Worm (Caenorhabditis elegans) whole organism, L4 larva: Measurements from ENCODE around the gene set-20.
A peak's percentile ranks its signal among the peaks of the same experiment; 100 is the strongest.

Experiments
- F10B5.3 ChIP-seq: sonication (generic microtip); optimal IDR thresholded peaks from 2 replicates; lab custom pipeline; 2016; ENCODE audit warnings: mild to moderate bottlenecking, missing genetic modification characterization, missing compliant biosample characterization
- F37D6.2 ChIP-seq: sonication (generic microtip); optimal IDR thresholded peaks from 2 replicates; lab custom pipeline; 2016; ENCODE audit warnings: mild to moderate bottlenecking, missing genetic modification characterization, missing compliant biosample characterization
- F49E8.2 ChIP-seq: sonication (generic microtip); optimal IDR thresholded peaks from 2 replicates; lab custom pipeline; 2016; ENCODE audit warnings: missing compliant biosample characterization, mild to moderate bottlenecking, missing genetic modification characterization, borderline replicate concordance
- R02D3.7 ChIP-seq: fragments of 150-350 bp; sonication (generic microtip); optimal IDR thresholded peaks from 3 replicates; lab custom pipeline; 2014; ENCODE audit warnings: missing biosample characterization, missing genetic modification characterization
- Y105C5A.15 ChIP-seq: fragments of 200-800 bp; sonication (Bioruptor generic); IDR thresholded peaks from 2 replicates; pipeline ENCODE4 v1.3.6; 2022; ENCODE audit warnings: missing genetic modification characterization, missing compliant biosample characterization
- Y48G9A.11 ChIP-seq: fragments of 200-800 bp; sonication (Bioruptor generic); IDR thresholded peaks from 2 replicates; pipeline ENCODE4 v1.3.6; 2022; ENCODE audit warnings: missing genetic modification reagents, missing genetic modification characterization, missing compliant biosample characterization
- aha-1 ChIP-seq: fragments of 150-350 bp; peaks from one replicate; lab custom pipeline; 2014; ENCODE audit warnings: missing biosample characterization, missing genetic modification characterization
- aly-2 ChIP-seq: sonication (generic microtip); optimal IDR thresholded peaks from 2 replicates; lab custom pipeline; 2018; ENCODE audit warnings: missing biosample characterization, missing genetic modification characterization
- attf-4 ChIP-seq: sonication (generic microtip); optimal IDR thresholded peaks from 3 replicates; lab custom pipeline; 2017; ENCODE audit warnings: missing biosample characterization, missing genetic modification characterization
- ceh-20 ChIP-seq: fragments of 200-800 bp; sonication (Bioruptor generic); IDR thresholded peaks from 2 replicates; pipeline ENCODE4 v1.3.6; 2022; ENCODE audit warnings: missing genetic modification reagents, missing genetic modification characterization, missing compliant biosample characterization
- ceh-28 ChIP-seq: fragments of 150-350 bp; optimal IDR thresholded peaks from 2 replicates; lab custom pipeline; 2014; ENCODE audit warnings: missing biosample characterization, missing genetic modification reagents, missing genetic modification characterization
- ceh-44 ChIP-seq: fragments of 200-800 bp; sonication (Bioruptor generic); IDR thresholded peaks from 2 replicates; pipeline ENCODE4 v1.3.6; 2022; ENCODE audit warnings: missing genetic modification reagents, missing genetic modification characterization, missing compliant biosample characterization
- ceh-62 ChIP-seq: sonication (generic microtip); optimal IDR thresholded peaks from 2 replicates; lab custom pipeline; 2017; ENCODE audit warnings: missing biosample characterization, missing genetic modification characterization
- ceh-82 ChIP-seq: sonication (generic microtip); optimal IDR thresholded peaks from 2 replicates; lab custom pipeline; 2017; ENCODE audit warnings: missing biosample characterization, missing genetic modification characterization
- cey-2 ChIP-seq: sonication (generic microtip); optimal IDR thresholded peaks from 3 replicates; lab custom pipeline; 2017; ENCODE audit warnings: missing genetic modification characterization, mild to moderate bottlenecking, missing compliant biosample characterization, antibody characterized with exemption, borderline replicate concordance; ENCODE audit not compliant: insufficient read depth
- ctbp-1 ChIP-seq: fragments of 200-800 bp; sonication (Bioruptor generic); IDR thresholded peaks from 2 replicates; pipeline ENCODE4 v1.3.6; 2022; ENCODE audit warnings: missing genetic modification reagents, missing genetic modification characterization, missing compliant biosample characterization
- daf-12 ChIP-seq: fragments of 150-350 bp; optimal IDR thresholded peaks from 2 replicates; lab custom pipeline; 2014; ENCODE audit warnings: missing biosample characterization, missing genetic modification reagents, missing genetic modification characterization
- daf-16 ChIP-seq, 3 experiments: sonication (generic microtip); optimal IDR thresholded peaks; 2 replicates each; lab custom pipeline; 2016 to 2017; ENCODE audit warnings: missing genetic modification characterization in 3 of 3, missing genetic modification reagents in 3 of 3, mild to moderate bottlenecking in 2 of 3, missing compliant biosample characterization in 2 of 3, missing biosample characterization in 1 of 3, moderate library complexity in 1 of 3
- duxl-1 ChIP-seq: sonication (generic microtip); optimal IDR thresholded peaks from 2 replicates; lab custom pipeline; 2016; ENCODE audit warnings: mild to moderate bottlenecking, missing genetic modification characterization, moderate library complexity, missing compliant biosample characterization; ENCODE audit not compliant: poor library complexity
- fkh-10 ChIP-seq: fragments of 150-350 bp; optimal IDR thresholded peaks from 2 replicates; lab custom pipeline; 2014; ENCODE audit warnings: missing biosample characterization, missing genetic modification reagents, missing genetic modification characterization
- fos-1 ChIP-seq: fragments of 150-350 bp; optimal IDR thresholded peaks from 2 replicates; lab custom pipeline; 2014; ENCODE audit warnings: missing biosample characterization, missing genetic modification characterization
- gei-8 ChIP-seq: fragments of 200-800 bp; sonication (Bioruptor generic); optimal IDR thresholded peaks from 2 replicates; lab custom pipeline; 2018; ENCODE audit warnings: mild to moderate bottlenecking, missing genetic modification characterization, missing compliant biosample characterization
- hif-1 ChIP-seq, 2 experiments: sonication (generic microtip); optimal IDR thresholded peaks; 2 replicates each; lab custom pipeline; 2016 to 2017; ENCODE audit warnings: missing compliant biosample characterization in 2 of 2, missing genetic modification characterization in 2 of 2, missing genetic modification reagents in 2 of 2, missing genotype in 2 of 2, mild to moderate bottlenecking in 1 of 2
- hlh-11 ChIP-seq: fragments of 200-800 bp; sonication (Bioruptor generic); optimal IDR thresholded peaks from 2 replicates; lab custom pipeline; 2018; ENCODE audit warnings: mild to moderate bottlenecking, missing genetic modification characterization, missing compliant biosample characterization
- hlh-30 ChIP-seq: sonication (generic microtip); optimal IDR thresholded peaks from 2 replicates; lab custom pipeline; 2017; ENCODE audit warnings: antibody characterized with exemption, mild to moderate bottlenecking, missing genetic modification characterization, missing compliant biosample characterization; ENCODE audit not compliant: insufficient read depth
- hmg-1.1 ChIP-seq: fragments of 200-800 bp; sonication (Bioruptor generic); IDR thresholded peaks from 2 replicates; pipeline ENCODE4 v1.3.6; 2022; ENCODE audit warnings: missing genetic modification reagents, missing genetic modification characterization, missing compliant biosample characterization
- lim-7 ChIP-seq: fragments of 200-800 bp; sonication (Bioruptor generic); IDR thresholded peaks from 2 replicates; pipeline ENCODE4 v1.3.6; 2022; ENCODE audit warnings: missing genetic modification characterization, missing compliant biosample characterization
- lin-15B ChIP-seq: fragments of 150-350 bp; sonication (generic microtip); optimal IDR thresholded peaks from 3 replicates; lab custom pipeline; 2014; ENCODE audit warnings: missing biosample characterization, missing genetic modification characterization
- lin-29 ChIP-seq: fragments of 200-800 bp; sonication (Bioruptor generic); IDR thresholded peaks from 2 replicates; pipeline ENCODE4 v1.3.6; 2022; ENCODE audit warnings: missing genetic modification reagents, missing genetic modification characterization, missing compliant biosample characterization
- lin-39 ChIP-seq: fragments of 150-350 bp; optimal IDR thresholded peaks from 2 replicates; lab custom pipeline; 2014; ENCODE audit warnings: missing biosample characterization, missing genetic modification reagents, missing genetic modification characterization
- lir-3 ChIP-seq: sonication (generic microtip); optimal IDR thresholded peaks from 2 replicates; lab custom pipeline; 2016; ENCODE audit warnings: mild to moderate bottlenecking, missing genetic modification characterization, missing compliant biosample characterization
- lsy-2 ChIP-seq, 2 experiments: fragments of 150-350 bp in 1 of 2; sonication (generic microtip) in 1 of 2; optimal IDR thresholded peaks; 2 replicates each; lab custom pipeline; 2014 to 2017; ENCODE audit warnings: missing biosample characterization in 2 of 2, missing genetic modification characterization in 2 of 2
- madf-5 ChIP-seq, 2 experiments: fragments of 200-800 bp; sonication (Bioruptor generic); IDR thresholded peaks; 2 replicates each; pipeline ENCODE4 v1.3.6; 2022; ENCODE audit warnings: missing compliant biosample characterization in 2 of 2, missing genetic modification characterization in 2 of 2
- madf-9 ChIP-seq: fragments of 200-800 bp; sonication (Bioruptor generic); conservative IDR thresholded peaks from 2 replicates; pipeline ENCODE4 v1.3.6; 2022; ENCODE audit warnings: missing genetic modification reagents, missing genetic modification characterization, missing compliant biosample characterization
- mxl-2 ChIP-seq: fragments of 200-800 bp; sonication (Bioruptor generic); conservative IDR thresholded peaks from 2 replicates; pipeline ENCODE4 v1.3.6; 2022; ENCODE audit warnings: missing genetic modification reagents, missing genetic modification characterization, missing compliant biosample characterization
- nhr-102 ChIP-seq: sonication (generic microtip); optimal IDR thresholded peaks from 2 replicates; lab custom pipeline; 2016; ENCODE audit warnings: mild to moderate bottlenecking, missing genetic modification characterization, moderate library complexity, missing compliant biosample characterization
- nhr-11 ChIP-seq: fragments of 150-350 bp; optimal IDR thresholded peaks from 2 replicates; lab custom pipeline; 2014; ENCODE audit warnings: missing biosample characterization, missing genetic modification characterization
- nhr-111 ChIP-seq: fragments of 200-800 bp; sonication (Bioruptor generic); optimal IDR thresholded peaks from 2 replicates; lab custom pipeline; 2018; ENCODE audit warnings: mild to moderate bottlenecking, missing genetic modification characterization, missing compliant biosample characterization
- nhr-28 ChIP-seq: fragments of 150-350 bp; optimal IDR thresholded peaks from 2 replicates; lab custom pipeline; 2014; ENCODE audit warnings: missing biosample characterization, missing genetic modification characterization
- nhr-48 ChIP-seq: sonication (generic microtip); optimal IDR thresholded peaks from 2 replicates; lab custom pipeline; 2016; ENCODE audit warnings: mild to moderate bottlenecking, missing genetic modification characterization, missing compliant biosample characterization
- pha-4 ChIP-seq, 2 experiments: fragments of 150-350 bp in 1 of 2; fragments of 200-800 bp in 1 of 2; sonication (Bioruptor generic) in 1 of 2; IDR thresholded peaks in 1 of 2; optimal IDR thresholded peaks in 1 of 2; 2 replicates each; pipeline versions ENCODE4 v1.3.6 to Lab custom; 2014 to 2022; ENCODE audit warnings: missing genetic modification characterization in 2 of 2, missing genetic modification reagents in 2 of 2, missing biosample characterization in 1 of 2, missing compliant biosample characterization in 1 of 2
- php-3 ChIP-seq: fragments of 200-800 bp; sonication (Bioruptor generic); IDR thresholded peaks from 2 replicates; pipeline ENCODE4 v1.3.6; 2022; ENCODE audit warnings: missing genetic modification reagents, missing genetic modification characterization, missing compliant biosample characterization
- pqm-1 ChIP-seq: sonication (generic microtip); optimal IDR thresholded peaks from 2 replicates; lab custom pipeline; 2017; ENCODE audit warnings: missing biosample characterization, missing genetic modification characterization
- set-16 ChIP-seq: fragments of 200-800 bp; sonication (Bioruptor generic); IDR thresholded peaks from 2 replicates; pipeline ENCODE4 v1.3.6; 2022; ENCODE audit warnings: missing genetic modification reagents, missing genetic modification characterization, missing compliant biosample characterization
- snpc-1.2 ChIP-seq: fragments of 200-800 bp; sonication (Bioruptor generic); IDR thresholded peaks from 2 replicates; pipeline ENCODE4 v1.3.6; 2022; ENCODE audit warnings: missing genetic modification reagents, missing genetic modification characterization, missing compliant biosample characterization
- spr-3 ChIP-seq: fragments of 200-800 bp; sonication (Bioruptor generic); optimal IDR thresholded peaks from 2 replicates; lab custom pipeline; 2018; ENCODE audit warnings: mild to moderate bottlenecking, missing genetic modification characterization, missing compliant biosample characterization
- unc-39 ChIP-seq: sonication (generic microtip); optimal IDR thresholded peaks from 2 replicates; lab custom pipeline; 2017; ENCODE audit warnings: missing biosample characterization, missing genetic modification characterization
- unc-62 ChIP-seq, 3 experiments: fragments of 150-350 bp in 1 of 3; sonication (generic microtip); optimal IDR thresholded peaks in 2 of 3; peaks in 1 of 3; 1 replicate in 1 of 3; 2 replicates in 2 of 3; lab custom pipeline; 2014 to 2017; ENCODE audit warnings: missing biosample characterization in 3 of 3, missing genetic modification characterization in 3 of 3, missing genetic modification reagents in 3 of 3, missing genotype in 1 of 3
- vab-7 ChIP-seq: fragments of 200-800 bp; sonication (Bioruptor generic); IDR thresholded peaks from 2 replicates; pipeline ENCODE4 v1.3.6; 2022; ENCODE audit warnings: missing genetic modification reagents, missing genetic modification characterization, missing compliant biosample characterization
- zip-11 ChIP-seq: fragments of 200-800 bp; sonication (Bioruptor generic); IDR thresholded peaks from 2 replicates; pipeline ENCODE4 v1.3.6; 2022; ENCODE audit warnings: missing genetic modification characterization, missing compliant biosample characterization

set-20 gene

DNA sequence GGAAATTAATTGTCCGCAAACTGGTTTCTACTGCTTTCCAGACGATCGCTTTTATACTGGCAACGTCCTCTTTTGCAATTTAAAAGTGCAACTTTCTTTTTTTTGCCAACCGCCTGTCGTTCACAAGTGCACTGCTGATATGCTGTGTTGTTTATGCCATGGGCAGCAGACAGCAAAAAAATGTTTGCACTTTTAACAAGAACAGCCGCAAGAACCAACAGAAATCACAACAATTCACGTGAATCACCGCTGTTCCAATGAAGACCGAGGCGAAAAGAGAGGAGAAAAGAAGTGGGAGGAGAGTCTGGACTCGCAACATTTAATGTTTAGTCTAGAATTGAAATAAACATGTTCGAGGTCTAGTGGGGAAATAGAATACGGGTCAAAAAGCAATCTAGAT, 32.1 kb downstream of the set-20 start, which contains the start of gene T22B7.7 (continued):
- no peak for TF ChIP-seq php-3 (GFP tag; lab: Robert Waterston, UW)
- no peak for TF ChIP-seq R02D3.7
- TF ChIP-seq Y48G9A.11 (GFP tag; lab: Robert Waterston, UW), result no peak
- TF ChIP-seq lsy-2 (tag; optimal IDR thresholded peaks at IDR 0.05; lab: Kevin White, UChicago), result no peak
- TF ChIP-seq unc-62 (GFP tag; optimal IDR thresholded peaks at IDR 0.05 in 1 of 2; lab: Kevin White, UChicago), result no peak
- no peak for TF ChIP-seq unc-62 (tag; optimal IDR thresholded peaks at IDR 0.05; lab: Kevin White, UChicago)
- TF ChIP-seq F49E8.2 (tag; lab: Kevin White, UChicago), result no peak
- no peak for TF ChIP-seq attf-4 (tag; lab: Kevin White, UChicago)
- TF ChIP-seq ctbp-1, result no peak
- no peak for TF ChIP-seq spr-3 (GFP tag; lab: Kevin White, UChicago)
- TF ChIP-seq nhr-111 (GFP tag; lab: Kevin White, UChicago), result no peak
- no peak for TF ChIP-seq fos-1 (tag; lab: Kevin White, UChicago)
- TF ChIP-seq snpc-1.2 (GFP tag; lab: Robert Waterston, UW), result no peak
- no peak for TF ChIP-seq lin-15B
- TF ChIP-seq hlh-11 (tag; lab: Kevin White, UChicago), result peak; percentile 92
- no peak for TF ChIP-seq fkh-10 (GFP tag; lab: Kevin White, UChicago)
- TF ChIP-seq madf-9 (GFP tag; lab: Robert Waterston, UW), result no peak
- TF ChIP-seq daf-16 (GFP tag; optimal IDR thresholded peaks at IDR 0.05; lab: Kevin White, UChicago), result peak in 1 of 2 experiments; percentile 97
- TF ChIP-seq daf-16 (tag; optimal IDR thresholded peaks at IDR 0.05; lab: Kevin White, UChicago), result peak; percentile 83
- no peak for TF ChIP-seq aly-2 (tag; lab: Kevin White, UChicago)
- no peak for TF ChIP-seq duxl-1 (tag; lab: Kevin White, UChicago)
- no peak for TF ChIP-seq daf-12
- peak; percentile 80 for TF ChIP-seq hlh-30
- TF ChIP-seq nhr-28 (tag; lab: Kevin White, UChicago), result peak; percentile 78
- no peak for TF ChIP-seq lin-39 (tag; lab: Kevin White, UChicago)
- TF ChIP-seq ceh-28 (tag; lab: Kevin White, UChicago), result no peak
- peak; percentile 43 for TF ChIP-seq gei-8 (GFP tag; lab: Kevin White, UChicago)
- TF ChIP-seq aha-1 (tag; lab: Kevin White, UChicago), result peak; percentile 82
- TF ChIP-seq lin-29 (GFP tag; lab: Robert Waterston, UW), result no peak
- TF ChIP-seq madf-5 (GFP tag; IDR thresholded peaks at IDR 0.05; lab: Robert Waterston, UW), result no peak
- TF ChIP-seq ceh-44, result no peak
- no peak for TF ChIP-seq zip-11 (GFP tag; lab: Robert Waterston, UW)
- TF ChIP-seq ceh-82 (tag; lab: Kevin White, UChicago), result no peak
- no peak for TF ChIP-seq Y105C5A.15 (GFP tag; lab: Robert Waterston, UW)
- peak; percentile 35; the same call in 1 of the 2 replicates for TF ChIP-seq hmg-1.1 (GFP tag; lab: Robert Waterston, UW)
- TF ChIP-seq lir-3 (tag; lab: Kevin White, UChicago), result no peak
- no peak for TF ChIP-seq F10B5.3
- peak; percentile 92 for TF ChIP-seq mxl-2 (GFP tag; lab: Robert Waterston, UW)
- TF ChIP-seq pha-4 (GFP tag; IDR thresholded peaks at IDR 0.05; lab: Robert Waterston, UW), result no peak
- TF ChIP-seq pha-4 (tag; optimal IDR thresholded peaks at IDR 0.05; lab: Kevin White, UChicago), result no peak
- TF ChIP-seq cey-2 (tag; lab: Kevin White, UChicago), result no peak
- no peak for TF ChIP-seq nhr-102 (tag; lab: Kevin White, UChicago)
- TF ChIP-seq nhr-11 (tag; lab: Kevin White, UChicago), result peak; percentile 31
- TF ChIP-seq F37D6.2 (tag; lab: Kevin White, UChicago), result no peak
- peak; percentile 79 for TF ChIP-seq nhr-48 (tag; lab: Kevin White, UChicago)
- TF ChIP-seq vab-7 (GFP tag; lab: Robert Waterston, UW), result no peak
- TF ChIP-seq unc-39, result no peak
- TF ChIP-seq set-16, result no peak
- TF ChIP-seq lim-7 (GFP tag; lab: Robert Waterston, UW), result no peak
- TF ChIP-seq pqm-1 (tag; lab: Kevin White, UChicago), result peak; percentile 42
- TF ChIP-seq ceh-20, result no peak
- no peak for TF ChIP-seq ceh-62
- TF ChIP-seq hif-1 (tag; optimal IDR thresholded peaks at IDR 0.05; lab: Kevin White, UChicago), result peak in 1 of 2 experiments; percentile 57
